Fruit fly (Drosophila melanogaster): ENCODE measurements around the gene aay.

Gene aay

dm6 chr3L:9467763-9468206 lies 44.7 kb downstream of the aay start (continued):
- TF ChIP-seq Dip3 (GFP tag; optimal IDR thresholded peaks at IDR 0.05) (no peak), HLH4C (GFP tag; IDR thresholded peaks at IDR 0.05; ENCODE audit: partially characterized antibody) (no peak), tap (tag; optimal IDR thresholded peaks at IDR 0.05) (no peak), ERR (GFP tag; optimal IDR thresholded peaks at IDR 0.05) (no peak), gsb (GFP tag; IDR thresholded peaks at IDR 0.05) (no peak), GATAe (GFP tag; conservative IDR thresholded peaks at IDR 0.05) (no peak), ase (GFP tag; IDR thresholded peaks at IDR 0.05) (no peak), lilli (GFP tag; optimal IDR thresholded peaks at IDR 0.05) (no peak), Myb (GFP tag; optimal IDR thresholded peaks at IDR 0.05) (no peak), hb (GFP tag; IDR thresholded peaks at IDR 0.05; ENCODE audit: partially characterized antibody) (no peak), CG3726 (GFP tag; IDR thresholded peaks at IDR 0.05) (no peak), CG1024 (GFP tag; IDR thresholded peaks at IDR 0.05) (no peak), gcm (GFP tag; optimal IDR thresholded peaks at IDR 0.05) (no peak), crc (GFP tag; optimal IDR thresholded peaks at IDR 0.05) (no peak), CG9609 (GFP tag; optimal IDR thresholded peaks at IDR 0.05) (no peak), cg (GFP tag; optimal IDR thresholded peaks at IDR 0.05) (peak; percentile 52), CG32772 (GFP tag; IDR thresholded peaks at IDR 0.05) (no peak), slp2 (GFP tag; optimal IDR thresholded peaks at IDR 0.05) (no peak), tll (GFP tag; optimal IDR thresholded peaks at IDR 0.05) (peak in 1 of 2 experiments; percentile 95), CG13624 (GFP tag; optimal IDR thresholded peaks at IDR 0.05) (no peak), abd-A (tag; optimal IDR thresholded peaks at IDR 0.05) (peak; percentile 53), inv (GFP tag; IDR thresholded peaks at IDR 0.05; ENCODE audit: partially characterized antibody) (no peak), CG14965 (GFP tag; optimal IDR thresholded peaks at IDR 0.05; ENCODE audit: borderline replicate concordance) (no peak), hkb (optimal IDR thresholded peaks at IDR 0.05) (no peak), hkb (GFP tag; IDR thresholded peaks at IDR 0.05) (no peak), pzg (GFP tag; optimal IDR thresholded peaks at IDR 0.05) (no peak), CG34224 (GFP tag; IDR thresholded peaks at IDR 0.05; ENCODE audit: partially characterized antibody) (no peak), Atf3 (GFP tag; optimal IDR thresholded peaks at IDR 0.05) (no peak), CG8924 (tag; optimal IDR thresholded peaks at IDR 0.05) (no peak), D (optimal IDR thresholded peaks at IDR 0.05) (peak; percentile 26), D (GFP tag; optimal IDR thresholded peaks at IDR 0.05) (no peak), Med (GFP tag) (peak; percentile 70), bsh (GFP tag; optimal IDR thresholded peaks at IDR 0.05) (peak in 1 of 2 experiments; percentile 59), zen (tag; optimal IDR thresholded peaks at IDR 0.05) (peak; percentile 38), CG7745 (tag; optimal IDR thresholded peaks at IDR 0.05) (no peak), sqz (GFP tag; optimal IDR thresholded peaks at IDR 0.05) (peak; percentile 13), CG4360 (GFP tag; IDR thresholded peaks at IDR 0.05) (peak; percentile 88), Jarid2 (GFP tag; optimal IDR thresholded peaks at IDR 0.05) (no peak), Hr39 (optimal IDR thresholded peaks at IDR 0.05) (no peak), CG9817 (tag; optimal IDR thresholded peaks at IDR 0.05) (no peak), mirr (GFP tag; optimal IDR thresholded peaks at IDR 0.05) (peak; percentile 46), nom (GFP tag; optimal IDR thresholded peaks at IDR 0.05) (peak; percentile 87), her (GFP tag; optimal IDR thresholded peaks at IDR 0.05) (no peak), Antp (GFP tag; optimal IDR thresholded peaks at IDR 0.05) (no peak), bbx (GFP tag; IDR thresholded peaks at IDR 0.05; ENCODE audit: partially characterized antibody) (no peak), fd96Cb (tag; optimal IDR thresholded peaks at IDR 0.05) (no peak), ATbp (GFP tag; optimal IDR thresholded peaks at IDR 0.05) (peak; percentile 2), Rx (GFP tag; IDR thresholded peaks at IDR 0.05) (no peak)

Measured in whole organism, embryonic.